Worm (Caenorhabditis elegans): ENCODE data around the gene B0554.1.

- TF ChIP-seq cog-1 (tag; optimal IDR thresholded peaks at IDR 0.05) (no peak), ztf-23 (GFP tag; IDR thresholded peaks at IDR 0.05) (no peak), ref-1 (GFP tag; conservative IDR thresholded peaks at IDR 0.05) (no peak), T22C8.4 (GFP tag; IDR thresholded peaks at IDR 0.05) (no peak), flt-1 (GFP tag; IDR thresholded peaks at IDR 0.05) (no peak)
These were observed 19.8 kb upstream of the B0554.1 start, which contains the start of gene Y39D8A.1 for ce11 chrV:418432-418831.
